Fruit fly (Drosophila melanogaster) whole organism, embryonic: ENCODE data around the gene CG33641.
A peak's percentile ranks its signal among the peaks of the same experiment; 100 is the strongest.

Source experiments
- B-H1 ChIP-seq: fragments of 200-800 bp; sonication (Bioruptor generic); IDR thresholded peaks from 3 replicates; pipeline ENCODE4 v1.3.6; 2022; ENCODE audit warnings: missing biosample characterization, missing genetic modification characterization
- CG10147 ChIP-seq: fragments of 200-800 bp; sonication (Bioruptor generic); optimal IDR thresholded peaks from 2 replicates; lab custom pipeline; 2019; ENCODE audit warnings: missing biosample characterization, mild to moderate bottlenecking, missing genetic modification characterization, moderate library complexity
- CG1024 ChIP-seq: fragments of 200-800 bp; sonication (Bioruptor generic); IDR thresholded peaks from 2 replicates; pipeline ENCODE4 v1.3.6; 2022; ENCODE audit warnings: missing biosample characterization, missing genetic modification characterization
- CG1602 ChIP-seq: fragments of 200-800 bp; sonication (Bioruptor generic); optimal IDR thresholded peaks from 3 replicates; lab custom pipeline; 2016; ENCODE audit warnings: missing biosample characterization, missing genetic modification characterization
- CG1647 ChIP-seq: fragments of 200-800 bp; sonication (Bioruptor generic); optimal IDR thresholded peaks from 3 replicates; lab custom pipeline; 2016; ENCODE audit warnings: missing biosample characterization, missing genetic modification characterization
- CG16863 ChIP-seq: fragments of 200-800 bp; sonication (Bioruptor generic); optimal IDR thresholded peaks from 3 replicates; lab custom pipeline; 2016; ENCODE audit warnings: missing biosample characterization, missing genetic modification characterization
- CG17361 ChIP-seq: fragments of 200-800 bp; sonication (Bioruptor generic); IDR thresholded peaks from 3 replicates; pipeline ENCODE4 v1.3.6; 2022; ENCODE audit warnings: missing biosample characterization, missing genetic modification characterization
- CG17802 ChIP-seq: fragments of 200-800 bp; sonication (Bioruptor generic); optimal IDR thresholded peaks from 2 replicates; lab custom pipeline; 2018; ENCODE audit warnings: missing biosample characterization, mild to moderate bottlenecking, missing genetic modification characterization, moderate library complexity
- CG2120 ChIP-seq: fragments of 200-800 bp; sonication (Bioruptor generic); optimal IDR thresholded peaks from 3 replicates; lab custom pipeline; 2016; ENCODE audit warnings: missing biosample characterization, missing genetic modification characterization
- CG2199 ChIP-seq: fragments of 200-800 bp; sonication (Bioruptor generic); IDR thresholded peaks from 3 replicates; pipeline ENCODE4 v1.3.6; 2022; ENCODE audit warnings: missing biosample characterization, missing genetic modification characterization
- CG2875 ChIP-seq: fragments of 200-800 bp; sonication (Bioruptor generic); optimal IDR thresholded peaks from 2 replicates; lab custom pipeline; 2017; ENCODE audit warnings: missing biosample characterization, mild to moderate bottlenecking, missing genetic modification characterization, missing genetic modification reagents
- CG30020 ChIP-seq: fragments of 200-800 bp; optimal IDR thresholded peaks from 2 replicates; lab custom pipeline; 2019; ENCODE audit warnings: missing biosample characterization, mild to moderate bottlenecking, missing genetic modification characterization, moderate library complexity
- CG6654 ChIP-seq: fragments of 200-800 bp; sonication (Bioruptor generic); optimal IDR thresholded peaks from 2 replicates; lab custom pipeline; 2017; ENCODE audit warnings: missing biosample characterization, mild to moderate bottlenecking, missing genetic modification characterization
- CG6689 ChIP-seq: fragments of 200-800 bp; sonication (Bioruptor generic); IDR thresholded peaks from 2 replicates; pipeline ENCODE4 v1.3.6; 2022; ENCODE audit warnings: missing biosample characterization, missing genetic modification characterization
- CG7556 ChIP-seq: fragments of 200-800 bp; sonication (Bioruptor generic); optimal IDR thresholded peaks from 2 replicates; lab custom pipeline; 2017; ENCODE audit warnings: missing biosample characterization, mild to moderate bottlenecking, missing genetic modification characterization
- CG7786 ChIP-seq: fragments of 200-800 bp; sonication (Bioruptor generic); optimal IDR thresholded peaks from 2 replicates; lab custom pipeline; 2016; ENCODE audit warnings: missing biosample characterization, missing genetic modification characterization
- Chrac-16 ChIP-seq: fragments of 200-800 bp; sonication (Bioruptor generic); optimal IDR thresholded peaks from 3 replicates; lab custom pipeline; 2016; ENCODE audit warnings: missing biosample characterization, missing genetic modification characterization
- Dip3 ChIP-seq: fragments of 200-800 bp; sonication (Bioruptor generic); optimal IDR thresholded peaks from 3 replicates; lab custom pipeline; 2016; ENCODE audit warnings: missing biosample characterization, missing genetic modification characterization
- Ets97D ChIP-seq: fragments of 200-800 bp; sonication (Bioruptor generic); optimal IDR thresholded peaks from 3 replicates; lab custom pipeline; 2016; ENCODE audit warnings: missing biosample characterization, missing genetic modification characterization
- Hmx ChIP-seq: fragments of 200-800 bp; sonication (Bioruptor generic); optimal IDR thresholded peaks from 2 replicates; lab custom pipeline; 2016; ENCODE audit warnings: missing biosample characterization, missing genetic modification characterization
- Max ChIP-seq: fragments of 200-800 bp; sonication (Bioruptor generic); optimal IDR thresholded peaks from 2 replicates; lab custom pipeline; 2016; ENCODE audit warnings: missing biosample characterization, mild to moderate bottlenecking, missing genetic modification characterization
- NfI ChIP-seq: fragments of 200-800 bp; sonication (Bioruptor generic); optimal IDR thresholded peaks from 3 replicates; lab custom pipeline; 2018; ENCODE audit warnings: missing biosample characterization, mild to moderate bottlenecking, missing genetic modification characterization, moderate library complexity
- Oaz ChIP-seq: fragments of 200-800 bp; sonication (Bioruptor generic); IDR thresholded peaks from 2 replicates; pipeline ENCODE4 v1.3.6; 2022; ENCODE audit warnings: missing biosample characterization, missing genetic modification characterization
- Rfx ChIP-seq: fragments of 200-800 bp; sonication (Bioruptor generic); IDR thresholded peaks from 2 replicates; pipeline ENCODE4 v1.3.6; 2022; ENCODE audit warnings: missing biosample characterization, missing genetic modification characterization
- Six4 ChIP-seq: fragments of 200-800 bp; sonication (Bioruptor generic); optimal IDR thresholded peaks from 2 replicates; lab custom pipeline; 2016; ENCODE audit warnings: missing biosample characterization, missing genetic modification characterization
- Trl ChIP-seq, 3 experiments: fragments of >200 bp in 2 of 3; fragments of 200-800 bp in 1 of 3; sonication (Bioruptor generic) in 1 of 3; optimal IDR thresholded peaks; 2 replicates in 1 of 3; 3 replicates in 2 of 3; lab custom pipeline; 2016 to 2017; ENCODE audit warnings: missing biosample characterization in 1 of 3, missing genetic modification characterization in 1 of 3
- Usf ChIP-seq: fragments of 200-800 bp; sonication (Bioruptor generic); optimal IDR thresholded peaks from 2 replicates; lab custom pipeline; 2017; ENCODE audit warnings: missing genotype, missing biosample characterization, missing genetic modification characterization
- abd-A ChIP-seq: fragments of 200-800 bp; sonication (Bioruptor generic); optimal IDR thresholded peaks from 3 replicates; lab custom pipeline; 2019; ENCODE audit warnings: missing biosample characterization, mild to moderate bottlenecking, missing genetic modification characterization, moderate library complexity
- bbx ChIP-seq: fragments of 200-800 bp; sonication (Bioruptor generic); IDR thresholded peaks from 2 replicates; pipeline ENCODE4 v1.3.6; 2022; ENCODE audit warnings: missing biosample characterization, missing genetic modification characterization; ENCODE audit not compliant: partially characterized antibody
- bigmax ChIP-seq: fragments of 200-800 bp; sonication (Bioruptor generic); optimal IDR thresholded peaks from 2 replicates; lab custom pipeline; 2018; ENCODE audit warnings: missing biosample characterization, mild to moderate bottlenecking, missing genetic modification characterization
- dm ChIP-seq: fragments of 200-800 bp; sonication (Bioruptor generic); optimal IDR thresholded peaks from 3 replicates; lab custom pipeline; 2016; ENCODE audit warnings: missing biosample characterization, missing genetic modification characterization
- esg ChIP-seq: fragments of 200-800 bp; sonication (Bioruptor generic); conservative IDR thresholded peaks from 2 replicates; pipeline ENCODE4 v1.3.6; 2022; ENCODE audit warnings: missing biosample characterization, missing genetic modification characterization
- grau ChIP-seq: fragments of 200-800 bp; optimal IDR thresholded peaks from 3 replicates; lab custom pipeline; 2019; ENCODE audit warnings: missing biosample characterization, mild to moderate bottlenecking, missing genetic modification characterization, moderate library complexity
- grn ChIP-seq: fragments of 200-800 bp; sonication (Bioruptor generic); optimal IDR thresholded peaks from 3 replicates; lab custom pipeline; 2017; ENCODE audit warnings: missing biosample characterization, missing genetic modification characterization
- gro ChIP-seq: fragments of 200-800 bp; sonication (Bioruptor generic); optimal IDR thresholded peaks from 2 replicates; lab custom pipeline; 2016; ENCODE audit warnings: missing biosample characterization, missing genetic modification characterization
- hbn ChIP-seq: fragments of 200-800 bp; sonication (Bioruptor generic); IDR thresholded peaks from 2 replicates; pipeline ENCODE4 v1.3.6; 2022; ENCODE audit warnings: missing biosample characterization, missing genetic modification characterization; ENCODE audit not compliant: partially characterized antibody
- lab ChIP-seq: fragments of 200-800 bp; sonication (Bioruptor generic); optimal IDR thresholded peaks from 3 replicates; lab custom pipeline; 2017; ENCODE audit warnings: missing biosample characterization, missing genetic modification characterization, mild to moderate bottlenecking, moderate library complexity, missing genetic modification reagents
- lilli ChIP-seq: fragments of 200-800 bp; sonication (Bioruptor generic); optimal IDR thresholded peaks from 3 replicates; lab custom pipeline; 2016; ENCODE audit warnings: missing biosample characterization, missing genetic modification characterization
- lola ChIP-seq, 3 experiments: fragments of >200 bp in 2 of 3; fragments of 200-800 bp in 1 of 3; sonication (Bioruptor generic) in 1 of 3; optimal IDR thresholded peaks; 2 replicates each; lab custom pipeline; 2017 to 2019; ENCODE audit warnings: missing biosample characterization in 3 of 3, missing genetic modification characterization in 3 of 3, mild to moderate bottlenecking in 1 of 3, moderate library complexity in 1 of 3
- nerfin-1 ChIP-seq: fragments of 200-800 bp; sonication (Bioruptor generic); optimal IDR thresholded peaks from 3 replicates; lab custom pipeline; 2019; ENCODE audit warnings: missing biosample characterization, mild to moderate bottlenecking, missing genetic modification characterization, moderate library complexity
- nerfin-2 ChIP-seq: fragments of 200-800 bp; sonication (Bioruptor generic); IDR thresholded peaks from 2 replicates; pipeline ENCODE4 v1.3.6; 2022; ENCODE audit warnings: missing biosample characterization, missing genetic modification characterization; ENCODE audit not compliant: partially characterized antibody
- ranshi ChIP-seq: fragments of 200-800 bp; sonication (Bioruptor generic); IDR thresholded peaks from 2 replicates; pipeline ENCODE4 v1.3.6; 2022; ENCODE audit warnings: missing biosample characterization, missing genetic modification characterization
- rib ChIP-seq: fragments of 200-800 bp; sonication (Bioruptor generic); IDR thresholded peaks from 2 replicates; pipeline ENCODE4 v1.3.6; 2022; ENCODE audit warnings: missing biosample characterization, missing genetic modification characterization
- sima ChIP-seq: fragments of 200-800 bp; sonication (Bioruptor generic); optimal IDR thresholded peaks from 2 replicates; lab custom pipeline; 2016; ENCODE audit warnings: missing biosample characterization, missing genetic modification characterization
- slp2 ChIP-seq: fragments of 200-800 bp; sonication (Bioruptor generic); optimal IDR thresholded peaks from 2 replicates; lab custom pipeline; 2016; ENCODE audit warnings: missing biosample characterization, missing genetic modification characterization
- stwl ChIP-seq: fragments of 200-800 bp; sonication (Bioruptor generic); optimal IDR thresholded peaks from 3 replicates; lab custom pipeline; 2018; ENCODE audit warnings: missing biosample characterization, mild to moderate bottlenecking, missing genetic modification characterization, moderate library complexity
- zfh1 ChIP-seq: fragments of 200-800 bp; sonication (Bioruptor generic); IDR thresholded peaks from 3 replicates; pipeline ENCODE4 v1.3.6; 2022; ENCODE audit warnings: missing biosample characterization, missing genetic modification characterization

Gene CG33641

DNA sequence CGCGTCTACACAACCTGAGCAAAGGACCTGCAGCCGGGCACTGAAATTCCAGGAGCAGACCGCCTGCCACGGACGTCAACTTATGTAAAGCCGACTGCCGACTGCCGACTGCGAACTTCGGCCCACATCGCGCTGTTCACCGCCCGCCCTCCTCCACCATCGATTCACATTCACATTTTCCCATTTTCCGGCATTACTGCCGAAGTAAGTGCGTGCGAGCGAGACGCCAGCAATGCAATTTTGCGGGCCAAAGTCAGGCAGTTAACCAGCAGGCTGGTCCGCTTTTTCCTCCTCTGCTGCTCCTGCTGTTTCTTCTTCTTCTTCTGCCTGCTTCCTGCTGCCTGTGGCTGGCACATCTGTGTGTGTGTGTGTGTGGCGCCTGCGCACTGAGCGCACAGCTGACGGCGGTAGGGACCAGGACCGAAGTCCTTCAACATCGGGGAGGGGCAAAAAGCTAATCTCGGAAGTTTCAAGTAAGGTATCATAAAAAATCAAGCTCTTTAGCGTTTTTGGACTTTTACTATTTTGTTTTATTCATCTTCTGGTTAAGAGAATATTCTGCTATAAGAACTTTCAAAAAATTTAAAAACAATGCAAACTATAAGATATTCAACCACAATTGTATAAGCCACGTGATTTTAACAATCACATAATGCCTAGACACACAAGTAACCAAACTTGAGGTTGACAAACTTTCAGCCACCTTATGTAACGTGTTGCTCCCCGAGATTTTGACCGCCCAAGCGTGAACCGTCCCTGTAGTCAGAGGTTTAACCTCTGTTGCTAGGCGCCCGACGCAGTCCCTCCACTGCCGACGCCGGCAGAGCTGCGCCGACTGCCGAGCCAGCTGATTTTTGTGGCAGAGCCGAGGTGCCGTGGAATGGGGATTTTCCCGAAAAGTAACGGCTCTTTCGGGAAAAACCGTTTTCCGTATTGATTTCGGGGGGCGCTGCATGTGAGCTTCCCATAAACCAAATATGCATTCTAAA, 19.2 kb downstream of the CG33641 start (continued):
- peak; percentile 38 for TF ChIP-seq NfI (GFP tag; lab: Kevin White, UChicago)
- TF ChIP-seq CG2199 (GFP tag; lab: Robert Waterston, UW) = no peak
- no peak for TF ChIP-seq CG17802 (tag; lab: Kevin White, UChicago)
- no peak for TF ChIP-seq CG30020 (tag; lab: Kevin White, UChicago)
- no peak for TF ChIP-seq Trl (optimal IDR thresholded peaks at IDR 0.05; lab: Kevin White, UChicago)
- peak; percentile 33 for TF ChIP-seq Trl (GFP tag; optimal IDR thresholded peaks at IDR 0.05; lab: Kevin White, UChicago)
- TF ChIP-seq dm (GFP tag; lab: Kevin White, UChicago) = no peak
- peak; percentile 11 for TF ChIP-seq sima
- peak; percentile 82 for TF ChIP-seq CG2120 (GFP tag; lab: Kevin White, UChicago)
- peak; percentile 92 for TF ChIP-seq abd-A (tag; lab: Kevin White, UChicago)
- no peak for TF ChIP-seq hbn (GFP tag; lab: Robert Waterston, UW)
- TF ChIP-seq Ets97D = no peak
- TF ChIP-seq Six4 (GFP tag; lab: Kevin White, UChicago) = peak; percentile 35
- peak; percentile 38 for TF ChIP-seq CG16863 (GFP tag; lab: Kevin White, UChicago)
- TF ChIP-seq CG7556 (GFP tag; lab: Kevin White, UChicago) = peak; percentile 80
- TF ChIP-seq lola (GFP tag; optimal IDR thresholded peaks at IDR 0.05; lab: Kevin White, UChicago) = peak in 1 of 3 experiments; percentile 66
- 0 out of 2 replicates have a peak, but pooled peaks have one; percentile 38 for TF ChIP-seq ranshi (GFP tag; lab: Robert Waterston, UW)
- TF ChIP-seq nerfin-2 (GFP tag; lab: Robert Waterston, UW) = no peak
- TF ChIP-seq lilli (GFP tag; lab: Kevin White, UChicago) = peak; percentile 67
- TF ChIP-seq CG6654 (GFP tag; lab: Kevin White, UChicago) = no peak
- peak; percentile 73 for TF ChIP-seq CG10147 (GFP tag; lab: Kevin White, UChicago)
- peak; percentile 40 for TF ChIP-seq Chrac-16
- no peak for TF ChIP-seq Oaz (GFP tag; lab: Robert Waterston, UW)
- TF ChIP-seq CG1647 = peak; percentile 14
- TF ChIP-seq CG1602 (GFP tag; lab: Kevin White, UChicago) = peak; percentile 38
- TF ChIP-seq CG1024 = no peak
- no peak for TF ChIP-seq grn (GFP tag; lab: Kevin White, UChicago)
- TF ChIP-seq lab (GFP tag; lab: Kevin White, UChicago) = peak; percentile 53
- TF ChIP-seq Rfx (GFP tag; lab: Robert Waterston, UW) = peak; percentile 81
- TF ChIP-seq slp2 (GFP tag; lab: Kevin White, UChicago) = peak; percentile 1
- TF ChIP-seq gro = peak; percentile 6
- TF ChIP-seq esg = peak; percentile 32; the same call in 1 of the 2 replicates
- TF ChIP-seq zfh1 = 0 out of 3 replicates have a peak, but pooled peaks have one; percentile 7
- TF ChIP-seq CG17361 (GFP tag; lab: Robert Waterston, UW) = peak; percentile 68
- TF ChIP-seq rib (GFP tag; lab: Robert Waterston, UW) = no peak; the same call in 1 of the 2 replicates
- TF ChIP-seq Max (GFP tag; lab: Kevin White, UChicago) = peak; percentile 27
- peak; percentile 50 for TF ChIP-seq nerfin-1 (tag; lab: Kevin White, UChicago)
- 0 out of 2 replicates have a peak, but pooled peaks have one; percentile 38 for TF ChIP-seq bbx (GFP tag; lab: Robert Waterston, UW)
- peak; percentile 46 for TF ChIP-seq Usf (GFP tag; lab: Kevin White, UChicago)
- TF ChIP-seq bigmax (GFP tag; lab: Kevin White, UChicago) = no peak
- TF ChIP-seq CG7786 (GFP tag; lab: Kevin White, UChicago) = peak; percentile 76
- peak; percentile 11 for TF ChIP-seq CG2875
- peak; percentile 33 for TF ChIP-seq Dip3 (GFP tag; lab: Kevin White, UChicago)
- TF ChIP-seq Hmx (GFP tag; lab: Kevin White, UChicago) = peak; percentile 45
- peak; percentile 64 for TF ChIP-seq grau (tag; lab: Kevin White, UChicago)
- no peak for TF ChIP-seq B-H1 (GFP tag; lab: Robert Waterston, UW)
- TF ChIP-seq CG6689 (GFP tag; lab: Robert Waterston, UW) = peak; percentile 34; the same call in 1 of the 2 replicates
- TF ChIP-seq stwl (tag; lab: Kevin White, UChicago) = no peak
